Worm (Caenorhabditis elegans) whole organism, mixed stage, embryonic: ENCODE measurements around the gene sri-37.

Experiments used
- nhr-2 ChIP-seq: fragments of 150-350 bp; optimal IDR thresholded peaks from 2 replicates; lab custom pipeline; 2014; ENCODE audit warnings: missing biosample characterization, missing genetic modification characterization
- nhr-28 ChIP-seq: fragments of 150-350 bp; optimal IDR thresholded peaks from 2 replicates; lab custom pipeline; 2014; ENCODE audit warnings: missing biosample characterization, missing genetic modification characterization
- snpc-4 ChIP-seq: fragments of 150-350 bp; optimal IDR thresholded peaks from 2 replicates; lab custom pipeline; 2014; ENCODE audit warnings: missing biosample characterization, missing genetic modification characterization
- unc-62 ChIP-seq: fragments of 150-350 bp; optimal IDR thresholded peaks from 2 replicates; lab custom pipeline; 2014; ENCODE audit warnings: missing biosample characterization, missing genetic modification reagents, missing genetic modification characterization

ce11 chrII:2622480-2622879 lies 6.9 kb upstream of the sri-37 start, which contains the start of gene D2062.5:
- TF ChIP-seq snpc-4 (tag; lab: Kevin White, UChicago) (no peak), nhr-2 (tag; lab: Kevin White, UChicago) (no peak), nhr-28 (tag; lab: Kevin White, UChicago) (no peak), unc-62 (GFP tag; lab: Kevin White, UChicago) (no peak)
